Worm (Caenorhabditis elegans): ENCODE data around the gene ascc-1.

ce11 chrII:68757-69156 is 11.3 kb downstream of the ascc-1 start:
- TF ChIP-seq aly-2 (tag; optimal IDR thresholded peaks at IDR 0.05) = no peak
- no peak for TF ChIP-seq nhr-77 (tag; optimal IDR thresholded peaks at IDR 0.05)
- TF ChIP-seq skn-1 (tag; optimal IDR thresholded peaks at IDR 0.05) = no peak
- TF ChIP-seq snpc-4 (tag; optimal IDR thresholded peaks at IDR 0.05) = no peak
- TF ChIP-seq pqm-1 (tag; optimal IDR thresholded peaks at IDR 0.05) = no peak
- no peak for TF ChIP-seq ceh-82 (tag; optimal IDR thresholded peaks at IDR 0.05)
- no peak for TF ChIP-seq zag-1 (tag; optimal IDR thresholded peaks at IDR 0.05)
- no peak for TF ChIP-seq elt-3 (tag; optimal IDR thresholded peaks at IDR 0.05)
